Fruit fly (Drosophila melanogaster) whole organism: ENCODE results near the gene CG10338.

Source experiments
- CG8478 ChIP-seq: fragments of >200 bp; optimal IDR thresholded peaks from 2 replicates; lab custom pipeline; 2018; ENCODE audit warnings: inconsistent platforms
- pan ChIP-seq: fragments of >200 bp; optimal IDR thresholded peaks from 2 replicates; lab custom pipeline; 2017
- psq ChIP-seq: fragments of >200 bp; optimal IDR thresholded peaks from 2 replicates; lab custom pipeline; 2017
- usp ChIP-seq: fragments of >200 bp; optimal IDR thresholded peaks from 2 replicates; lab custom pipeline; 2017; ENCODE audit warnings: missing biosample characterization, missing genetic modification characterization, mixed read lengths

DNA sequence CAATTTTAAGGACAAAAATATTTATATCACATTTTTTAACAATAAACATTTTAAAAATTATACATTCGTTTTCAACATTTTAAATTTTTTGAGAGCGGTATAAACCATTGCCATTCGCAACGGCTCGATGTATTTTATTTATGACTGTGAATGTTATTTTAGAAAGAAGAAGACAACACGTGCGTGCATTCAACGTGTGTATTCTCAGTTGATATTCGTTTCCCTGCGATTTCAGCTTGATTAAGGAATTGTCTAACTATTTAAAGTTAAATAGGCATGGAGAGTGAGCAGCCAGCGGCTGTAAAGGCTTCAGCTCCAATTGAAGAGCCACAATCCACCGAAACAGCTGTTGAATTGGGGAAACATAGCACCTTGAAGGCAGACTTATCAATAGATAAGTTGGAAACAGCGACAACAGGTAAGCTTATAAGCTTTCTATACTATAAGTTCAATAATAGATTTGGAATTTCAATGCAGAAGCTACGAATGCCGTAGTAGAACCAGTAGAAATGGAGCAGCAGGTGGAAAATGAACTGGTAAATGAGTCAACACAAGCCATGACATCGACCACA lies 3.2 kb downstream of the CG10338 start, which contains the start of gene CG10341:
- TF ChIP-seq pan (lab: Kevin White, UChicago) = no peak
- TF ChIP-seq usp (GFP tag; lab: Kevin White, UChicago) = no peak
- no peak for TF ChIP-seq psq
- no peak for TF ChIP-seq CG8478 (lab: Kevin White, UChicago)
